Fruit fly (Drosophila melanogaster) whole organism, embryonic: ENCODE measurements around the gene ash1.

Experiments
- Antp ChIP-seq: fragments of 200-800 bp; sonication (Bioruptor generic); optimal IDR thresholded peaks from 3 replicates; lab custom pipeline; 2016; ENCODE audit warnings: missing biosample characterization, missing genetic modification characterization
- Atf-2 ChIP-seq: fragments of 200-800 bp; sonication (Bioruptor generic); optimal IDR thresholded peaks from 2 replicates; lab custom pipeline; 2016; ENCODE audit warnings: missing biosample characterization, missing genetic modification characterization
- Awh ChIP-seq: fragments of 200-800 bp; sonication (Bioruptor generic); IDR thresholded peaks from 2 replicates; pipeline ENCODE4, ENCODE4 v1.3.6; 2022; ENCODE audit warnings: missing biosample characterization, missing genetic modification characterization
- BtbVII ChIP-seq: fragments of 200-800 bp; sonication (Bioruptor generic); optimal IDR thresholded peaks from 3 replicates; lab custom pipeline; 2017; ENCODE audit warnings: missing biosample characterization, mild to moderate bottlenecking, missing genetic modification characterization
- CG11723 ChIP-seq: fragments of 200-800 bp; sonication (Bioruptor generic); optimal IDR thresholded peaks from 2 replicates; lab custom pipeline; 2017; ENCODE audit warnings: missing biosample characterization, mild to moderate bottlenecking, missing genetic modification characterization
- CG13287 ChIP-seq: fragments of 200-800 bp; sonication (Bioruptor generic); IDR thresholded peaks from 2 replicates; pipeline ENCODE4 v1.3.6; 2022; ENCODE audit warnings: missing biosample characterization, missing genetic modification characterization; ENCODE audit not compliant: partially characterized antibody
- CG14710 ChIP-seq: fragments of 200-800 bp; sonication (Bioruptor generic); optimal IDR thresholded peaks from 3 replicates; lab custom pipeline; 2019; ENCODE audit warnings: missing biosample characterization, mild to moderate bottlenecking, missing genetic modification characterization, moderate library complexity
- CG15011 ChIP-seq: fragments of 200-800 bp; sonication (Bioruptor generic); optimal IDR thresholded peaks from 3 replicates; lab custom pipeline; 2018; ENCODE audit warnings: missing biosample characterization, mild to moderate bottlenecking, missing genetic modification characterization
- CG15073 ChIP-seq: fragments of 200-800 bp; sonication (Bioruptor generic); optimal IDR thresholded peaks from 2 replicates; lab custom pipeline; 2016; ENCODE audit warnings: missing biosample characterization, missing genetic modification characterization
- CG1647 ChIP-seq: fragments of 200-800 bp; sonication (Bioruptor generic); optimal IDR thresholded peaks from 3 replicates; lab custom pipeline; 2016; ENCODE audit warnings: missing biosample characterization, missing genetic modification characterization
- CG16863 ChIP-seq: fragments of 200-800 bp; sonication (Bioruptor generic); optimal IDR thresholded peaks from 3 replicates; lab custom pipeline; 2016; ENCODE audit warnings: missing biosample characterization, missing genetic modification characterization
- CG17802 ChIP-seq: fragments of 200-800 bp; sonication (Bioruptor generic); optimal IDR thresholded peaks from 2 replicates; lab custom pipeline; 2018; ENCODE audit warnings: missing biosample characterization, mild to moderate bottlenecking, missing genetic modification characterization, moderate library complexity
- CG3838 ChIP-seq: fragments of 200-800 bp; sonication (Bioruptor generic); optimal IDR thresholded peaks from 3 replicates; lab custom pipeline; 2016; ENCODE audit warnings: missing biosample characterization, missing genetic modification characterization
- CG3847 ChIP-seq: fragments of 200-800 bp; sonication (Bioruptor generic); IDR thresholded peaks from 2 replicates; pipeline ENCODE4 v1.3.6; 2022; ENCODE audit warnings: missing biosample characterization, missing genetic modification characterization
- CG4404 ChIP-seq: fragments of 200-800 bp; sonication (Bioruptor generic); IDR thresholded peaks from 2 replicates; pipeline ENCODE4 v1.3.6; 2022; ENCODE audit warnings: missing biosample characterization, missing genetic modification characterization
- CG6654 ChIP-seq: fragments of 200-800 bp; sonication (Bioruptor generic); optimal IDR thresholded peaks from 2 replicates; lab custom pipeline; 2017; ENCODE audit warnings: missing biosample characterization, mild to moderate bottlenecking, missing genetic modification characterization
- CrebB ChIP-seq: fragments of 200-800 bp; sonication (Bioruptor generic); optimal IDR thresholded peaks from 3 replicates; lab custom pipeline; 2018; ENCODE audit warnings: missing biosample characterization, mild to moderate bottlenecking, missing genetic modification characterization
- Dbx ChIP-seq: fragments of 200-800 bp; sonication (Bioruptor generic); IDR thresholded peaks from 3 replicates; pipeline ENCODE4 v1.3.6; 2022; ENCODE audit warnings: missing biosample characterization, missing genetic modification characterization
- Doc3 ChIP-seq: fragments of 200-800 bp; sonication (Bioruptor generic); IDR thresholded peaks from 3 replicates; pipeline ENCODE4 v1.3.6; 2022; ENCODE audit warnings: missing biosample characterization, missing genetic modification characterization; ENCODE audit not compliant: partially characterized antibody
- Fer2 ChIP-seq: fragments of 200-800 bp; sonication (Bioruptor generic); optimal IDR thresholded peaks from 2 replicates; lab custom pipeline; 2018; ENCODE audit warnings: missing biosample characterization, mild to moderate bottlenecking, missing genetic modification characterization, moderate library complexity
- Gsc ChIP-seq: fragments of 200-800 bp; sonication (Bioruptor generic); IDR thresholded peaks from 2 replicates; pipeline ENCODE4 v1.3.6; 2022; ENCODE audit warnings: missing biosample characterization, missing genetic modification characterization
- Jarid2 ChIP-seq: fragments of 200-800 bp; sonication (Bioruptor generic); optimal IDR thresholded peaks from 3 replicates; lab custom pipeline; 2017; ENCODE audit warnings: mild to moderate bottlenecking, missing biosample characterization, missing genetic modification reagents, missing genetic modification characterization
- Kr ChIP-seq: fragments of 200-800 bp; sonication (Bioruptor generic); optimal IDR thresholded peaks from 2 replicates; lab custom pipeline; 2017; ENCODE audit warnings: missing biosample characterization, mild to moderate bottlenecking, missing genetic modification characterization
- Lhr ChIP-seq: fragments of 200-800 bp; sonication (Bioruptor generic); optimal IDR thresholded peaks from 3 replicates; lab custom pipeline; 2017; ENCODE audit warnings: mild to moderate bottlenecking, missing biosample characterization, missing genetic modification reagents, missing genetic modification characterization
- MTF-1 ChIP-seq: fragments of 200-800 bp; sonication (Bioruptor generic); optimal IDR thresholded peaks from 2 replicates; lab custom pipeline; 2018; ENCODE audit warnings: missing biosample characterization, mild to moderate bottlenecking, missing genetic modification characterization, borderline replicate concordance
- Mad ChIP-seq: fragments of 200-800 bp; sonication (Bioruptor generic); optimal IDR thresholded peaks from 2 replicates; lab custom pipeline; 2016; ENCODE audit warnings: missing biosample characterization, missing genetic modification characterization
- Med ChIP-seq: fragments of 200-800 bp; sonication (Bioruptor generic); peaks from one replicate; lab custom pipeline; 2016; ENCODE audit warnings: missing biosample characterization, missing genetic modification characterization, mild to moderate bottlenecking, inconsistent platforms, moderate library complexity
- NC2β ChIP-seq: fragments of 200-800 bp; sonication (Bioruptor generic); optimal IDR thresholded peaks from 2 replicates; lab custom pipeline; 2016; ENCODE audit warnings: missing biosample characterization, missing genetic modification characterization
- Rfx ChIP-seq: fragments of 200-800 bp; sonication (Bioruptor generic); IDR thresholded peaks from 2 replicates; pipeline ENCODE4 v1.3.6; 2022; ENCODE audit warnings: missing biosample characterization, missing genetic modification characterization
- Sry-δ ChIP-seq: fragments of 200-800 bp; sonication (Bioruptor generic); optimal IDR thresholded peaks from 2 replicates; lab custom pipeline; 2016; ENCODE audit warnings: missing biosample characterization, missing genetic modification characterization
- Trl ChIP-seq, 3 experiments: fragments of >200 bp in 2 of 3; fragments of 200-800 bp in 1 of 3; sonication (Bioruptor generic) in 1 of 3; optimal IDR thresholded peaks; 2 replicates in 1 of 3; 3 replicates in 2 of 3; lab custom pipeline; 2016 to 2017; ENCODE audit warnings: missing biosample characterization in 1 of 3, missing genetic modification characterization in 1 of 3
- ara ChIP-seq: fragments of 200-800 bp; sonication (Bioruptor generic); IDR thresholded peaks from 2 replicates; pipeline ENCODE4 v1.3.6; 2022; ENCODE audit warnings: missing biosample characterization, missing genetic modification characterization
- caup ChIP-seq: fragments of 200-800 bp; sonication (Bioruptor generic); optimal IDR thresholded peaks from 3 replicates; lab custom pipeline; 2017; ENCODE audit warnings: missing biosample characterization, mild to moderate bottlenecking, missing genetic modification characterization, moderate library complexity; ENCODE audit not compliant: severe bottlenecking
- chn ChIP-seq: fragments of 200-800 bp; sonication (Bioruptor generic); optimal IDR thresholded peaks from 2 replicates; lab custom pipeline; 2016; ENCODE audit warnings: missing biosample characterization, missing genetic modification characterization
- ci ChIP-seq: fragments of 200-800 bp; sonication (Bioruptor generic); IDR thresholded peaks from 3 replicates; pipeline ENCODE4 v1.3.6; 2022; ENCODE audit warnings: missing biosample characterization, missing genetic modification characterization
- dati ChIP-seq: fragments of 200-800 bp; sonication (Bioruptor generic); IDR thresholded peaks from 2 replicates; pipeline ENCODE4 v1.3.6; 2022; ENCODE audit warnings: missing biosample characterization, missing genetic modification characterization
- emc ChIP-seq: fragments of 200-800 bp; sonication (Bioruptor generic); optimal IDR thresholded peaks from 2 replicates; lab custom pipeline; 2016; ENCODE audit warnings: missing biosample characterization, missing genetic modification characterization
- gem ChIP-seq: fragments of 200-800 bp; sonication (Bioruptor generic); optimal IDR thresholded peaks from 2 replicates; lab custom pipeline; 2019; ENCODE audit warnings: missing biosample characterization, mild to moderate bottlenecking, missing genetic modification characterization, moderate library complexity
- grau ChIP-seq: fragments of 200-800 bp; optimal IDR thresholded peaks from 3 replicates; lab custom pipeline; 2019; ENCODE audit warnings: missing biosample characterization, mild to moderate bottlenecking, missing genetic modification characterization, moderate library complexity
- gro ChIP-seq: fragments of 200-800 bp; sonication (Bioruptor generic); optimal IDR thresholded peaks from 2 replicates; lab custom pipeline; 2016; ENCODE audit warnings: missing biosample characterization, missing genetic modification characterization
- hth ChIP-seq: fragments of >200 bp; optimal IDR thresholded peaks from 2 replicates; lab custom pipeline; 2017; ENCODE audit warnings: inconsistent platforms
- kah ChIP-seq: fragments of 200-800 bp; sonication (Bioruptor generic); optimal IDR thresholded peaks from 2 replicates; lab custom pipeline; 2018; ENCODE audit warnings: missing biosample characterization, mild to moderate bottlenecking, missing genetic modification characterization
- kni ChIP-seq: fragments of 200-800 bp; sonication (Bioruptor generic); optimal IDR thresholded peaks from 3 replicates; lab custom pipeline; 2017; ENCODE audit warnings: mild to moderate bottlenecking, missing biosample characterization, missing genetic modification reagents, missing genetic modification characterization
- org-1 ChIP-seq: fragments of 200-800 bp; sonication (Bioruptor generic); optimal IDR thresholded peaks from 2 replicates; lab custom pipeline; 2017; ENCODE audit warnings: missing biosample characterization, missing genetic modification characterization
- salm ChIP-seq: fragments of 200-800 bp; sonication (Bioruptor generic); optimal IDR thresholded peaks from 2 replicates; lab custom pipeline; 2018; ENCODE audit warnings: missing biosample characterization, mild to moderate bottlenecking, missing genetic modification characterization
- sd ChIP-seq: fragments of 200-800 bp; sonication (Bioruptor generic); optimal IDR thresholded peaks from 3 replicates; lab custom pipeline; 2018; ENCODE audit warnings: missing biosample characterization, mild to moderate bottlenecking, missing genetic modification characterization, moderate library complexity
- sima ChIP-seq: fragments of 200-800 bp; sonication (Bioruptor generic); optimal IDR thresholded peaks from 2 replicates; lab custom pipeline; 2016; ENCODE audit warnings: missing biosample characterization, missing genetic modification characterization
- sisA ChIP-seq: fragments of 200-800 bp; sonication (Bioruptor generic); IDR thresholded peaks from 2 replicates; pipeline ENCODE4 v1.3.6; 2022; ENCODE audit warnings: missing biosample characterization, missing genetic modification characterization
- sr ChIP-seq: fragments of 200-800 bp; sonication (Bioruptor generic); IDR thresholded peaks from 3 replicates; pipeline ENCODE4 v1.3.6; 2022; ENCODE audit warnings: missing biosample characterization, missing genetic modification characterization
- tgo ChIP-seq: fragments of 200-800 bp; sonication (Bioruptor generic); IDR thresholded peaks from 3 replicates; pipeline ENCODE4 v1.3.6; 2022; ENCODE audit warnings: missing biosample characterization, missing genetic modification characterization

ash1 gene

dm6 chr3L:19634788-19635448 lies 36.4 kb upstream of the ash1 start (continued):
- TF ChIP-seq Jarid2 (GFP tag; lab: Kevin White, UChicago) (no peak), MTF-1 (GFP tag; lab: Kevin White, UChicago) (no peak), CG14710 (tag; lab: Kevin White, UChicago) (peak; percentile 90), NC2β (no peak), CG3847 (GFP tag; lab: Robert Waterston, UW) (peak; percentile 58; the same call in 1 of the 2 replicates), CG13287 (GFP tag; lab: Robert Waterston, UW) (no peak), Dbx (GFP tag; lab: Robert Waterston, UW) (peak; percentile 70; the same call in 2 of the 3 replicates), CG1647 (GFP tag; lab: Kevin White, UChicago) (no peak), CG11723 (GFP tag; lab: Kevin White, UChicago) (no peak), tgo (GFP tag; lab: Robert Waterston, UW) (peak; percentile 86), CrebB (tag; lab: Kevin White, UChicago) (no peak), Antp (GFP tag; lab: Kevin White, UChicago) (no peak), CG3838 (GFP tag; lab: Kevin White, UChicago) (no peak), sima (GFP tag; lab: Kevin White, UChicago) (no peak), emc (GFP tag; lab: Kevin White, UChicago) (no peak), Fer2 (tag; lab: Kevin White, UChicago) (peak; percentile 79), kah (GFP tag; lab: Kevin White, UChicago) (no peak), CG17802 (tag; lab: Kevin White, UChicago) (no peak), Mad (no peak), caup (GFP tag; lab: Kevin White, UChicago) (peak; percentile 36), Rfx (GFP tag; lab: Robert Waterston, UW) (peak; percentile 78), gem (tag; lab: Kevin White, UChicago) (peak; percentile 93), CG15073 (GFP tag; lab: Kevin White, UChicago) (no peak), CG4404 (GFP tag; lab: Robert Waterston, UW) (peak; percentile 40; the same call in 1 of the 2 replicates), sd (tag; lab: Kevin White, UChicago) (peak; percentile 19), CG6654 (no peak), Med (GFP tag; lab: Kevin White, UChicago) (peak; percentile 81), kni (GFP tag; lab: Kevin White, UChicago) (no peak), Kr (GFP tag; lab: Kevin White, UChicago) (no peak), Lhr (no peak), chn (no peak), Awh (GFP tag; lab: Robert Waterston, UW) (peak; percentile 33; the same call in 1 of the 2 replicates), Sry-δ (GFP tag; lab: Kevin White, UChicago) (no peak), sr (GFP tag; lab: Robert Waterston, UW) (no peak), CG16863 (no peak), CG15011 (peak; percentile 62), salm (no peak), dati (GFP tag; lab: Robert Waterston, UW) (no peak), gro (no peak), ci (GFP tag; lab: Robert Waterston, UW) (peak; percentile 10; the same call in 1 of the 3 replicates), Gsc (GFP tag; lab: Robert Waterston, UW) (no peak), BtbVII (peak; percentile 31), Atf-2 (GFP tag; lab: Kevin White, UChicago) (no peak), sisA (GFP tag; lab: Robert Waterston, UW) (no peak; the same call in 1 of the 2 replicates), Doc3 (GFP tag; lab: Robert Waterston, UW) (no peak), hth (no peak), ara (GFP tag; lab: Robert Waterston, UW) (no peak), Trl (optimal IDR thresholded peaks at IDR 0.05; lab: Kevin White, UChicago) (no peak), Trl (GFP tag; optimal IDR thresholded peaks at IDR 0.05; lab: Kevin White, UChicago) (no peak), grau (tag; lab: Kevin White, UChicago) (peak; percentile 77), org-1 (GFP tag; lab: Kevin White, UChicago) (peak; percentile 52)
